Fruit fly (Drosophila melanogaster): ENCODE measurements around the gene Rtel1.

Gene Rtel1

dm6 chrX:5718476-5719012 lies 29.0 kb upstream of the Rtel1 start (continued):
- TF ChIP-seq crp (GFP tag; optimal IDR thresholded peaks at IDR 0.05) (no peak), zen (tag; optimal IDR thresholded peaks at IDR 0.05) (no peak), Hr39 (optimal IDR thresholded peaks at IDR 0.05) (no peak), luna (GFP tag; optimal IDR thresholded peaks at IDR 0.05) (no peak), CG33557 (GFP tag; optimal IDR thresholded peaks at IDR 0.05) (no peak), gsb (GFP tag; IDR thresholded peaks at IDR 0.05) (peak; percentile 51; the same call in 1 of the 2 replicates), Hmr (GFP tag; optimal IDR thresholded peaks at IDR 0.05) (peak; percentile 77), Dref (GFP tag; IDR thresholded peaks at IDR 0.05) (peak; percentile 26; the same call in 1 of the 2 replicates), Awh (GFP tag; IDR thresholded peaks at IDR 0.05) (no peak), CG10431 (GFP tag; optimal IDR thresholded peaks at IDR 0.05) (no peak), CG2120 (GFP tag; optimal IDR thresholded peaks at IDR 0.05) (peak; percentile 55), CG2129 (GFP tag; IDR thresholded peaks at IDR 0.05; ENCODE audit: partially characterized antibody) (no peak), CG16813 (GFP tag; IDR thresholded peaks at IDR 0.05; ENCODE audit: partially characterized antibody) (no peak), CG4730 (GFP tag; IDR thresholded peaks at IDR 0.05) (peak; percentile 57; the same call in 1 of the 2 replicates), CG31224 (GFP tag; IDR thresholded peaks at IDR 0.05) (peak; percentile 64), CG33213 (GFP tag; optimal IDR thresholded peaks at IDR 0.05) (no peak), HLH4C (GFP tag; IDR thresholded peaks at IDR 0.05; ENCODE audit: partially characterized antibody) (no peak), CG7271 (tag; optimal IDR thresholded peaks at IDR 0.05) (no peak), CG10959 (GFP tag; IDR thresholded peaks at IDR 0.05) (0 out of 2 replicates have a peak, but pooled peaks have one; percentile 21), Ets65A (GFP tag) (no peak), CG10274 (GFP tag; optimal IDR thresholded peaks at IDR 0.05) (peak; percentile 38), Spps (tag; optimal IDR thresholded peaks at IDR 0.05) (no peak), nom (GFP tag; optimal IDR thresholded peaks at IDR 0.05) (no peak), Sin3A (optimal IDR thresholded peaks at IDR 0.05) (no peak), onecut (GFP tag; IDR thresholded peaks at IDR 0.05) (no peak), scrt (GFP tag; optimal IDR thresholded peaks at IDR 0.05) (peak; percentile 58), fd102C (GFP tag; optimal IDR thresholded peaks at IDR 0.05) (no peak), tup (GFP tag; optimal IDR thresholded peaks at IDR 0.05) (no peak), CG12219 (GFP tag; optimal IDR thresholded peaks at IDR 0.05) (peak; percentile 32), nmo (GFP tag; optimal IDR thresholded peaks at IDR 0.05) (peak; percentile 24), CG34422 (GFP tag; IDR thresholded peaks at IDR 0.05) (peak; percentile 55; the same call in 1 of the 3 replicates), CG17612 (GFP tag; IDR thresholded peaks at IDR 0.05) (peak; percentile 61; the same call in 1 of the 2 replicates), CG2199 (GFP tag; IDR thresholded peaks at IDR 0.05) (no peak), CG11560 (tag; IDR thresholded peaks at IDR 0.05) (peak; percentile 39; the same call in 1 of the 3 replicates), repo (GFP tag; optimal IDR thresholded peaks at IDR 0.05) (no peak), Eip74EF (GFP tag; optimal IDR thresholded peaks at IDR 0.05) (no peak), CG6813 (GFP tag; optimal IDR thresholded peaks at IDR 0.05) (peak; percentile 33), croc (GFP tag; conservative IDR thresholded peaks at IDR 0.05) (no peak), Sry-β (GFP tag; optimal IDR thresholded peaks at IDR 0.05) (no peak), CG4820 (GFP tag; optimal IDR thresholded peaks at IDR 0.05) (no peak), mam (GFP tag; optimal IDR thresholded peaks at IDR 0.05) (no peak), CG31441 (GFP tag; IDR thresholded peaks at IDR 0.05) (0 out of 2 replicates have a peak, but pooled peaks have one; percentile 35), phol (tag; optimal IDR thresholded peaks at IDR 0.05) (peak; percentile 10), lmd (GFP tag; IDR thresholded peaks at IDR 0.05) (peak; percentile 71; the same call in 1 of the 2 replicates), caup (GFP tag; optimal IDR thresholded peaks at IDR 0.05; ENCODE audit: severe bottlenecking) (peak; percentile 71), cas (GFP tag; IDR thresholded peaks at IDR 0.05) (peak; percentile 25; the same call in 1 of the 2 replicates), HmgZ (tag; optimal IDR thresholded peaks at IDR 0.05) (peak; percentile 46), Fer1 (GFP tag; optimal IDR thresholded peaks at IDR 0.05) (peak; percentile 79), Dip2 (GFP tag; IDR thresholded peaks at IDR 0.05) (no peak), fd3F (GFP tag; optimal IDR thresholded peaks at IDR 0.05) (peak; percentile 81)

All from whole organism, embryonic.